Fruit fly (Drosophila melanogaster): ENCODE results near the gene Mcm2.

Gene Mcm2

DNA sequence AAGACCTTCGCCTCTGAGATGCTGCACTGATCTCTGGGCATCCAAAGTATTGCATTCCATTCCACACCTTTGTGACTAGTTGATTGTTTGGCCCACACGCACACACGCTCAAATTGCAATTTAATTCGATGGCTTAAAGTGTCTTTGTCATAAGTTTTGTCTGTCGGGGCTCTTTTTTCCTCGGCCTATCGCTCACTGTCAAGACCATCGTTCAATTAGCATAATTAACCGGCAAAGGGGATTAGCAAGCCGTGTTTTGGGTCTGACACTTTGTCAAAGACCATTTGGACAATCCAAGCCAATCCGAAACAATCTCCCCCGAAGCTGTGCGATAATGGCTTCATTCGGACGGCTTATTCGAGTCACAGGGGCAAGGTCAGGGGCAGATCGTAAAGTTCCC lies 10.4 kb upstream of the Mcm2 start (continued):
- TF ChIP-seq fu2 (GFP tag; optimal IDR thresholded peaks at IDR 0.05) (no peak), Hr51 (GFP tag; optimal IDR thresholded peaks at IDR 0.05) (no peak), ci (GFP tag; IDR thresholded peaks at IDR 0.05) (no peak), bsh (GFP tag; optimal IDR thresholded peaks at IDR 0.05) (no peak), dpn (GFP tag; optimal IDR thresholded peaks at IDR 0.05) (no peak), CG4282 (GFP tag; optimal IDR thresholded peaks at IDR 0.05) (no peak), CG6254 (GFP tag; optimal IDR thresholded peaks at IDR 0.05) (no peak), wor (GFP tag; IDR thresholded peaks at IDR 0.05) (no peak), E2f2 (GFP tag; IDR thresholded peaks at IDR 0.05) (no peak), CG1602 (GFP tag; optimal IDR thresholded peaks at IDR 0.05) (no peak), vfl (GFP tag; optimal IDR thresholded peaks at IDR 0.05) (no peak), Pdp1 (GFP tag; optimal IDR thresholded peaks at IDR 0.05) (peak in 1 of 2 experiments; percentile 7), Med (GFP tag) (no peak), pum (GFP tag; optimal IDR thresholded peaks at IDR 0.05) (no peak), Hsf (GFP tag; optimal IDR thresholded peaks at IDR 0.05) (no peak), CG7556 (GFP tag; optimal IDR thresholded peaks at IDR 0.05) (no peak)

DNA sequence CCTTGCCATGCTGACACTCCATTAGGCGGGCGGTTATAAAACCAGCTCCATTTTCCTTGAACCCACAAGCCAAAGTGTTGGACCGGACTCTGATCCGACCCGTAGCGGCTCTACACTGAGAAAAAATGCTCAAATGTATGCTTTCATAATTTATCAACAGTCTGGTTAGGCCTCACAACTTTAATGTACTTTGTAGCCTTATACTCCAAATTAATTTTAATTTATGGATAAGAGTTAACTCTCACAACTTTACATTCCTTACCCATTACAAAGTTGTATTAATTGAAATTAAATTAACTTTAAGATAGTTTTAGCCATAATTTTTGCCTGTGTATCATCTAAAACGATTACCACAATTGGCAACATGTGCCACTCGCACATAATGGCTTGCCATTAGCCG lies 8.7 kb upstream of the Mcm2 start:
- TF ChIP-seq CG7357 (GFP tag; IDR thresholded peaks at IDR 0.05): 0 out of 3 replicates have a peak, but pooled peaks have one; percentile 31
- peak; percentile 25 for TF ChIP-seq CG17385 (GFP tag; optimal IDR thresholded peaks at IDR 0.05)
- peak; percentile 45; the same call in 1 of the 2 replicates for TF ChIP-seq CG14441 (GFP tag; IDR thresholded peaks at IDR 0.05)
- TF ChIP-seq CG12219 (GFP tag; optimal IDR thresholded peaks at IDR 0.05): peak; percentile 39
- TF ChIP-seq schlank (tag; optimal IDR thresholded peaks at IDR 0.05): no peak
- peak; percentile 34 for TF ChIP-seq Sox102F (GFP tag; optimal IDR thresholded peaks at IDR 0.05)
- TF ChIP-seq CG18262 (tag; optimal IDR thresholded peaks at IDR 0.05): peak; percentile 6
- TF ChIP-seq nmo (GFP tag; optimal IDR thresholded peaks at IDR 0.05): peak; percentile 40
- TF ChIP-seq mam (GFP tag; optimal IDR thresholded peaks at IDR 0.05): peak; percentile 12
- peak; percentile 34 for TF ChIP-seq CG13296 (GFP tag; optimal IDR thresholded peaks at IDR 0.05)
- peak; percentile 4 for TF ChIP-seq CG6854 (GFP tag; optimal IDR thresholded peaks at IDR 0.05)
- peak; percentile 7 for TF ChIP-seq CG8388 (GFP tag; optimal IDR thresholded peaks at IDR 0.05)
- peak; percentile 54 for TF ChIP-seq lab (GFP tag; optimal IDR thresholded peaks at IDR 0.05)
- TF ChIP-seq crc (GFP tag; optimal IDR thresholded peaks at IDR 0.05): no peak
- TF ChIP-seq seq (GFP tag; IDR thresholded peaks at IDR 0.05): no peak
- no peak for TF ChIP-seq Ets97D (GFP tag; optimal IDR thresholded peaks at IDR 0.05)
- TF ChIP-seq CoRest (tag; optimal IDR thresholded peaks at IDR 0.05): peak; percentile 43
- TF ChIP-seq HLH3B (GFP tag; IDR thresholded peaks at IDR 0.05): 0 out of 2 replicates have a peak, but pooled peaks have one; percentile 25
- TF ChIP-seq unpg (GFP tag; optimal IDR thresholded peaks at IDR 0.05): peak; percentile 53
- TF ChIP-seq CG18619 (GFP tag; optimal IDR thresholded peaks at IDR 0.05): peak; percentile 14
- TF ChIP-seq repo (GFP tag; optimal IDR thresholded peaks at IDR 0.05): no peak
- TF ChIP-seq Pdp1 (GFP tag; optimal IDR thresholded peaks at IDR 0.05): peak in 1 of 2 experiments; percentile 21
- TF ChIP-seq CG11560 (tag; IDR thresholded peaks at IDR 0.05): 0 out of 3 replicates have a peak, but pooled peaks have one; percentile 32
- TF ChIP-seq lola (GFP tag; optimal IDR thresholded peaks at IDR 0.05): no peak
- no peak for TF ChIP-seq CG10267 (tag; optimal IDR thresholded peaks at IDR 0.05)
- TF ChIP-seq CG7556 (GFP tag; optimal IDR thresholded peaks at IDR 0.05): peak; percentile 31
- peak; percentile 12 for TF ChIP-seq CG2712 (tag; optimal IDR thresholded peaks at IDR 0.05)
- peak; percentile 41 for TF ChIP-seq cwo (GFP tag; optimal IDR thresholded peaks at IDR 0.05)
- TF ChIP-seq da (GFP tag; optimal IDR thresholded peaks at IDR 0.05): no peak
- TF ChIP-seq gsb (GFP tag; IDR thresholded peaks at IDR 0.05): peak; percentile 37; the same call in 1 of the 2 replicates
- peak; percentile 54 for TF ChIP-seq grau (tag; optimal IDR thresholded peaks at IDR 0.05)
- TF ChIP-seq Hr51 (GFP tag; optimal IDR thresholded peaks at IDR 0.05): peak in 1 of 2 experiments; percentile 52
- peak; percentile 65 for TF ChIP-seq gem (tag; optimal IDR thresholded peaks at IDR 0.05)
- no peak for TF ChIP-seq Ssrp (tag; optimal IDR thresholded peaks at IDR 0.05)
- peak; percentile 11 for TF ChIP-seq org-1 (GFP tag; optimal IDR thresholded peaks at IDR 0.05)
- TF ChIP-seq CG4360 (GFP tag; IDR thresholded peaks at IDR 0.05): no peak

Data from whole organism, embryonic.